Worm (Caenorhabditis elegans): Measurements from ENCODE around the gene W09D6.1.

Gene W09D6.1

DNA sequence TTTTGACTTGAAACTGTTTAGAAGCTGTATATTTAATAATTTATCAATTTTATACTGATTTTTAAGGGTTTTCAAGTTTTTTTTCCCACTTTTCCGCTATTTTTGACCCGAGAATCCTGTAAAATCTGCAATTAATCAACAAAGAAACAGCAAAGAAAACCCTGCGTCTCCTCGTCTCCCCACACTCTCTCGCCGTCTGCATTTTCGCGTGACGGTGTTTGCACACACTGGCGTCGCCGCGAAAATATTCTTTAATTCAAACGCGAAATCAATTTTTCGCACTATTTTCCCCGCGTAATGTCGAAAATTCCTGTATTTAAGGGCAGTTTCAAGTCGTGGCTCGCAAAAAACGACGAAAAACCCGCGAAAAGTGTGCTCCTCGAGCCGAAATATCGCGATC lies 5.4 kb upstream of the W09D6.1 start, which contains the start of gene rsa-2:
TSS of gene rsa-2 (plus strand) at position 221 of the 400 bp plus-strand sequence.
- peak; percentile 68 for TF ChIP-seq F33H1.4 (GFP tag; IDR thresholded peaks at IDR 0.05)
- TF ChIP-seq dpff-1 (tag; optimal IDR thresholded peaks at IDR 0.05) = no peak
- TF ChIP-seq B0019.2 (GFP tag; conservative IDR thresholded peaks at IDR 0.05) = peak; percentile 64
- peak; percentile 86 for TF ChIP-seq lin-54 (GFP tag; optimal IDR thresholded peaks at IDR 0.05)
- TF ChIP-seq gei-17 (GFP tag; optimal IDR thresholded peaks at IDR 0.05) = no peak
- peak; percentile 73 for TF ChIP-seq ceh-91 (GFP tag; IDR thresholded peaks at IDR 0.05)
- TF ChIP-seq lin-35 (GFP tag; optimal IDR thresholded peaks at IDR 0.05) = peak in 1 of 3 experiments; percentile 79
- TF ChIP-seq lin-40 (tag; optimal IDR thresholded peaks at IDR 0.05) = peak; percentile 38
- no peak for TF ChIP-seq unc-130 (GFP tag; optimal IDR thresholded peaks at IDR 0.05)
- peak; percentile 76 for TF ChIP-seq dox-1 (GFP tag; IDR thresholded peaks at IDR 0.05)
- TF ChIP-seq aptf-3 (GFP tag; IDR thresholded peaks at IDR 0.05) = no peak
- TF ChIP-seq nhr-27 (tag; optimal IDR thresholded peaks at IDR 0.05) = no peak
- peak; percentile 73 for TF ChIP-seq mcd-1 (GFP tag; IDR thresholded peaks at IDR 0.05)
- peak; percentile 91 for TF ChIP-seq efl-1 (GFP tag; optimal IDR thresholded peaks at IDR 0.05)
- TF ChIP-seq madf-3 (GFP tag; IDR thresholded peaks at IDR 0.05) = peak; percentile 80; the same call in 1 of the 2 replicates
- TF ChIP-seq snpc-1.1 (tag; optimal IDR thresholded peaks at IDR 0.05; ENCODE audit: insufficient read depth) = peak; percentile 39
- TF ChIP-seq xnd-1 (tag; optimal IDR thresholded peaks at IDR 0.05) = peak; percentile 73
- TF ChIP-seq cebp-1 (GFP tag; IDR thresholded peaks at IDR 0.05) = no peak
- TF ChIP-seq cebp-1 (tag; optimal IDR thresholded peaks at IDR 0.05) = peak; percentile 29
- peak; percentile 51; the same call in 1 of the 2 replicates for TF ChIP-seq pbrm-1 (GFP tag; IDR thresholded peaks at IDR 0.05)
- peak; percentile 83 for TF ChIP-seq madf-8 (GFP tag; conservative IDR thresholded peaks at IDR 0.05)
- peak; percentile 66 for TF ChIP-seq hsf-1 (GFP tag; IDR thresholded peaks at IDR 0.05)
- peak; percentile 37 for TF ChIP-seq zim-3 (tag; optimal IDR thresholded peaks at IDR 0.05)
- TF ChIP-seq snpc-3.4 (tag; optimal IDR thresholded peaks at IDR 0.05) = peak; percentile 35
- TF ChIP-seq ceh-100 (GFP tag; IDR thresholded peaks at IDR 0.05) = peak; percentile 51; the same call in 1 of the 2 replicates
- peak; percentile 66 for TF ChIP-seq ekl-4 (GFP tag; IDR thresholded peaks at IDR 0.05)
- peak; percentile 24 for TF ChIP-seq tlf-1 (GFP tag; optimal IDR thresholded peaks at IDR 0.05)
- TF ChIP-seq him-1 (tag; optimal IDR thresholded peaks at IDR 0.05) = peak; percentile 78
- 0 out of 2 replicates have a peak, but pooled peaks have one; percentile 33 for TF ChIP-seq Y53G8AR.9 (GFP tag; conservative IDR thresholded peaks at IDR 0.05)
- TF ChIP-seq snpc-4 (GFP tag; optimal IDR thresholded peaks at IDR 0.05) = peak; percentile 7
- peak in 3 of 4 experiments; percentile 18 to 53 (median 44) for TF ChIP-seq snpc-4 (tag; optimal IDR thresholded peaks at IDR 0.05)
- TF ChIP-seq D2030.7 (GFP tag; IDR thresholded peaks at IDR 0.05) = peak; percentile 69
- peak; percentile 77 for TF ChIP-seq dpl-1 (GFP tag; optimal IDR thresholded peaks at IDR 0.05)
- TF ChIP-seq tbp1 (GFP tag; optimal IDR thresholded peaks at IDR 0.05) = peak; percentile 48
- TF ChIP-seq lsl-1 (GFP tag; optimal IDR thresholded peaks at IDR 0.05) = peak; percentile 63
- TF ChIP-seq F57A8.1 (GFP tag; optimal IDR thresholded peaks at IDR 0.05) = no peak
- TF ChIP-seq rcor-1 (GFP tag; IDR thresholded peaks at IDR 0.05) = no peak; the same call in 1 of the 2 replicates
- TF ChIP-seq madf-6 (GFP tag; IDR thresholded peaks at IDR 0.05) = peak; percentile 93
- TF ChIP-seq Y95B8A.8 (GFP tag; IDR thresholded peaks at IDR 0.05) = 0 out of 2 replicates have a peak, but pooled peaks have one; percentile 33
- no peak for TF ChIP-seq ceh-40 (GFP tag; IDR thresholded peaks at IDR 0.05)
- TF ChIP-seq zfh-2 (GFP tag; conservative IDR thresholded peaks at IDR 0.05) = no peak
- TF ChIP-seq nfyb-1 (GFP tag; IDR thresholded peaks at IDR 0.05) = peak; percentile 39; the same call in 1 of the 2 replicates
- peak; percentile 1 for TF ChIP-seq B0261.1 (tag; optimal IDR thresholded peaks at IDR 0.05)
- TF ChIP-seq F57C9.4 (tag; optimal IDR thresholded peaks at IDR 0.05) = no peak
- TF ChIP-seq hmg-1.2 (GFP tag; IDR thresholded peaks at IDR 0.05) = peak; percentile 95
- TF ChIP-seq bed-2 (GFP tag; IDR thresholded peaks at IDR 0.05) = no peak
- TF ChIP-seq lir-1 (GFP tag; conservative IDR thresholded peaks at IDR 0.05) = 0 out of 2 replicates have a peak, but pooled peaks have one; percentile 35
- TF ChIP-seq F49E8.2 (tag; optimal IDR thresholded peaks at IDR 0.05; ENCODE audit: insufficient read depth) = peak; percentile 16
